Worm (Caenorhabditis elegans): ENCODE results near the gene R144.3.

- TF ChIP-seq efl-1 (optimal IDR thresholded peaks at IDR 0.05) (no peak), efl-1 (GFP tag; optimal IDR thresholded peaks at IDR 0.05 in 1 of 2) (no peak), fkh-10 (GFP tag; optimal IDR thresholded peaks at IDR 0.05) (no peak), blmp-1 (tag; optimal IDR thresholded peaks at IDR 0.05) (no peak), aha-1 (tag; optimal IDR thresholded peaks at IDR 0.05) (no peak), lin-39 (tag; optimal IDR thresholded peaks at IDR 0.05) (no peak), fkh-4 (tag; optimal IDR thresholded peaks at IDR 0.05; ENCODE audit: borderline replicate concordance) (no peak), nhr-12 (tag; optimal IDR thresholded peaks at IDR 0.05) (no peak)
These were observed 19.6 kb upstream of the R144.3 start, which contains the start of gene R144.10 for ce11 chrIII:5002231-5002630.
